Worm (Caenorhabditis elegans): Measurements from ENCODE around the gene ugt-49.
A peak's percentile ranks its signal among the peaks of the same experiment; 100 is the strongest.

The ugt-49 gene

DNA sequence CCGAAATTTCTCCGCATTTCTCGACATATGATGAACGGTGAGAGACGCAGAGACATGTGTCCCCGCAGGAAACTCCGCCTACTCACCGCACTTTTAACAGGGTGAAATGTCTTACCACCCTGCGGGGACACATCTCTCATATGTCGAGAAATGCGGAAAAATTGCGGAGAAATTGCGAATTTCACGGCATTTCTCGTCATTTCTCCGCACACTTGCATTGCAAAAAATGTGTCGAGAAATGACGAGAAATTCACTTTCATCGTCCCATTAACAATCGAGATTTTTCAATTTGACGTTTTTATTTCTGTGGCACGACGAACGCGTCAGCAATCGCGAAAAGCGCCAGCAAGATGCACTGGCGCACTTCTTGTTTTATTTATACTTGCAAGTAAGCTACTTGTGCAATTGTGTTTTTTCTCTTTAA, 30.2 kb upstream of the ugt-49 start, which contains the start of gene K07C5.13:
K07C5.13 (plus strand) TSS at position 151 of the 424 bp plus-strand sequence.
- TF ChIP-seq zip-4 (GFP tag; optimal IDR thresholded peaks at IDR 0.05) (peak; percentile 62), ama-1 (optimal IDR thresholded peaks at IDR 0.05) (peak; percentile 5), dpl-1 (GFP tag; optimal IDR thresholded peaks at IDR 0.05) (peak; percentile 44 to 72 (median 72)), elt-3 (tag; optimal IDR thresholded peaks at IDR 0.05) (peak in 1 of 6 experiments; percentile 29), blmp-1 (tag; optimal IDR thresholded peaks at IDR 0.05) (peak; percentile 61), mdl-1 (tag; optimal IDR thresholded peaks at IDR 0.05) (peak in 1 of 2 experiments; percentile 18), lin-39 (tag; optimal IDR thresholded peaks at IDR 0.05) (peak; percentile 52), sup-37 (GFP tag; optimal IDR thresholded peaks at IDR 0.05) (peak; percentile 47), lin-13 (GFP tag; optimal IDR thresholded peaks at IDR 0.05) (peak; percentile 58), C34B4.2 (tag; optimal IDR thresholded peaks at IDR 0.05) (peak; percentile 10), unc-130 (tag; optimal IDR thresholded peaks at IDR 0.05) (peak; percentile 47), nhr-71 (tag; optimal IDR thresholded peaks at IDR 0.05) (peak; percentile 86), ceh-8 (GFP tag; optimal IDR thresholded peaks at IDR 0.05) (peak; percentile 19), grh-1 (GFP tag; IDR thresholded peaks at IDR 0.05) (peak; percentile 89), efl-1 (optimal IDR thresholded peaks at IDR 0.05) (peak; percentile 64 to 72), efl-1 (GFP tag; optimal IDR thresholded peaks at IDR 0.05 in 1 of 2) (peak; percentile 57 to 97), mep-1 (tag; optimal IDR thresholded peaks at IDR 0.05) (peak; percentile 16), egl-13 (tag; optimal IDR thresholded peaks at IDR 0.05) (peak; percentile 74), nhr-90 (tag; optimal IDR thresholded peaks at IDR 0.05; ENCODE audit: poor library complexity) (peak; percentile 81), efl-3 (GFP tag; optimal IDR thresholded peaks at IDR 0.05) (peak; percentile 55), pax-3 (tag; optimal IDR thresholded peaks at IDR 0.05) (peak; percentile 51), fkh-8 (tag; optimal IDR thresholded peaks at IDR 0.05) (peak; percentile 24), snu-23 (GFP tag; optimal IDR thresholded peaks at IDR 0.05) (peak; percentile 81), nhr-19 (GFP tag; conservative IDR thresholded peaks at IDR 0.05) (peak; percentile 86), unc-98 (GFP tag; IDR thresholded peaks at IDR 0.05) (peak; percentile 73), F16B12.6 (tag; optimal IDR thresholded peaks at IDR 0.05) (peak; percentile 28), aly-2 (tag; optimal IDR thresholded peaks at IDR 0.05) (peak; percentile 31), elt-2 (tag; optimal IDR thresholded peaks at IDR 0.05) (peak; percentile 41), fkh-4 (tag; optimal IDR thresholded peaks at IDR 0.05; ENCODE audit: borderline replicate concordance) (peak; percentile 55), ceh-82 (tag; optimal IDR thresholded peaks at IDR 0.05) (peak; percentile 26 to 74 (median 58)), tbx-2 (tag; optimal IDR thresholded peaks at IDR 0.05) (peak; percentile 77), irx-1 (tag; optimal IDR thresholded peaks at IDR 0.05) (peak; percentile 79), rnt-1 (tag; optimal IDR thresholded peaks at IDR 0.05) (peak; percentile 85), swsn-7 (tag; optimal IDR thresholded peaks at IDR 0.05) (peak; percentile 88), lin-15B (tag; optimal IDR thresholded peaks at IDR 0.05) (peak; percentile 42), xbp-1 (tag; optimal IDR thresholded peaks at IDR 0.05) (peak; percentile 80), C04F5.9 (tag; optimal IDR thresholded peaks at IDR 0.05) (peak; percentile 17), lir-3 (tag; optimal IDR thresholded peaks at IDR 0.05; ENCODE audit: poor library complexity) (peak; percentile 49), ceh-88 (GFP tag; IDR thresholded peaks at IDR 0.05) (peak; percentile 57), isw-1 (GFP tag; IDR thresholded peaks at IDR 0.05) (peak; percentile 74), lsy-2 (tag; optimal IDR thresholded peaks at IDR 0.05) (peak; percentile 70 to 71), nhr-20 (tag; optimal IDR thresholded peaks at IDR 0.05) (peak; percentile 78), lin-14 (GFP tag; optimal IDR thresholded peaks at IDR 0.05) (peak; percentile 84), mab-9 (GFP tag; IDR thresholded peaks at IDR 0.05) (peak; percentile 84), ztf-11 (tag; optimal IDR thresholded peaks at IDR 0.05) (peak in 1 of 2 experiments; percentile 64), dsc-1 (tag; optimal IDR thresholded peaks at IDR 0.05) (peak; percentile 83), sox-4 (tag; optimal IDR thresholded peaks at IDR 0.05) (peak; percentile 36), nhr-47 (tag; optimal IDR thresholded peaks at IDR 0.05) (peak; percentile 87), nhr-85 (tag) (peak; percentile 85), lin-35 (GFP tag; optimal IDR thresholded peaks at IDR 0.05) (peak; percentile 38 to 76), unc-86 (tag; optimal IDR thresholded peaks at IDR 0.05) (peak; percentile 72)

All from whole organism, L1 larva.